Worm (Caenorhabditis elegans) whole organism, L4 larva: Measurements from ENCODE around the gene damt-1.

ENCODE experiments used
- egl-27 ChIP-seq: sonication (generic microtip); optimal IDR thresholded peaks from 3 replicates; lab custom pipeline; 2017; ENCODE audit warnings: missing biosample characterization, missing genetic modification reagents, missing genetic modification characterization
- hlh-11 ChIP-seq: fragments of 200-800 bp; sonication (Bioruptor generic); optimal IDR thresholded peaks from 2 replicates; lab custom pipeline; 2018; ENCODE audit warnings: mild to moderate bottlenecking, missing genetic modification characterization, missing compliant biosample characterization
- tra-1 ChIP-seq: fragments of 200-800 bp; sonication (Bioruptor generic); IDR thresholded peaks from 2 replicates; pipeline ENCODE4 v1.3.6; 2022; ENCODE audit warnings: missing genetic modification reagents, missing genetic modification characterization, missing compliant biosample characterization
- ztf-11 ChIP-seq: fragments of 150-350 bp; optimal IDR thresholded peaks from 2 replicates; lab custom pipeline; 2014; ENCODE audit warnings: missing biosample characterization, missing genetic modification characterization

- TF ChIP-seq egl-27 (tag; lab: Kevin White, UChicago) = no peak
- TF ChIP-seq tra-1 (GFP tag; lab: Robert Waterston, UW) = no peak
- peak; percentile 62 for TF ChIP-seq hlh-11
- no peak for TF ChIP-seq ztf-11 (tag; lab: Kevin White, UChicago)
Measured at ce11 chrII:5749733-5750238, 29.8 kb downstream of the damt-1 start, which contains the start of gene ifb-2.
